Fruit fly (Drosophila melanogaster) whole organism: ENCODE measurements around the gene Blos2.

Experiments used
- CG8478 ChIP-seq: fragments of >200 bp; optimal IDR thresholded peaks from 2 replicates; lab custom pipeline; 2018; ENCODE audit warnings: inconsistent platforms
- Dll ChIP-seq: fragments of >200 bp; optimal IDR thresholded peaks from 2 replicates; lab custom pipeline; 2017
- EcR ChIP-seq, 2 experiments: fragments of >200 bp; optimal IDR thresholded peaks; 2 replicates each; lab custom pipeline; 2017; ENCODE audit warnings: missing biosample characterization in 2 of 2, missing genetic modification characterization in 2 of 2, missing genetic modification reagents in 2 of 2
- pan ChIP-seq: fragments of >200 bp; optimal IDR thresholded peaks from 2 replicates; lab custom pipeline; 2017
- psq ChIP-seq: fragments of >200 bp; optimal IDR thresholded peaks from 2 replicates; lab custom pipeline; 2017
- usp ChIP-seq: fragments of >200 bp; optimal IDR thresholded peaks from 2 replicates; lab custom pipeline; 2017; ENCODE audit warnings: missing biosample characterization, missing genetic modification characterization, mixed read lengths

Gene Blos2

dm6 chr3L:11094279-11094678, 32.9 kb downstream of the Blos2 start:
- no peak for TF ChIP-seq CG8478 (lab: Kevin White, UChicago)
- TF ChIP-seq psq (lab: Kevin White, UChicago), result no peak
- TF ChIP-seq EcR (GFP tag; optimal IDR thresholded peaks at IDR 0.05; lab: Kevin White, UChicago), result no peak
- no peak for TF ChIP-seq Dll (lab: Kevin White, UChicago)
- no peak for TF ChIP-seq usp (GFP tag; lab: Kevin White, UChicago)

dm6 chr3L:11096195-11096908, 35.0 kb downstream of the Blos2 start, which contains the start of the genes CG46439, Iyd and CG33947:
CG46439 (minus strand) TSS chr3L:11096245.
Iyd (minus strand) TSS chr3L:11096245.
CG33947 (plus strand) TSS chr3L:11096496.
- TF ChIP-seq EcR (GFP tag; optimal IDR thresholded peaks at IDR 0.05; lab: Kevin White, UChicago), result no peak
- TF ChIP-seq psq (lab: Kevin White, UChicago), result no peak
- TF ChIP-seq CG8478 (lab: Kevin White, UChicago), result no peak
- no peak for TF ChIP-seq Dll (lab: Kevin White, UChicago)
- TF ChIP-seq usp (GFP tag; lab: Kevin White, UChicago), result no peak
- no peak for TF ChIP-seq pan (lab: Kevin White, UChicago)

dm6 chr3L:11097982-11098663, 36.8 kb downstream of the Blos2 start, which contains the start of the genes Irbp18 and APP-BP1:
Irbp18 (minus strand) TSS chr3L:11098186.
APP-BP1 (plus strand) TSS chr3L:11098412.
- TF ChIP-seq Dll (lab: Kevin White, UChicago) (no peak), usp (GFP tag; lab: Kevin White, UChicago) (no peak)

dm6 chr3L:11101598-11101997, 40.2 kb downstream of the Blos2 start, which contains the start of gene Elo68beta:
Elo68beta (minus strand) TSS chr3L:11101698.
- TF ChIP-seq EcR (GFP tag; optimal IDR thresholded peaks at IDR 0.05; lab: Kevin White, UChicago) (no peak), psq (lab: Kevin White, UChicago) (no peak), Dll (lab: Kevin White, UChicago) (no peak), pan (lab: Kevin White, UChicago) (no peak), usp (GFP tag; lab: Kevin White, UChicago) (no peak), CG8478 (lab: Kevin White, UChicago) (no peak)

dm6 chr3L:11102930-11103329, 41.6 kb downstream of the Blos2 start, which contains the start of gene Elo68alpha:
Elo68alpha (minus strand) TSS chr3L:11103030.
- TF ChIP-seq psq (lab: Kevin White, UChicago), result no peak
- TF ChIP-seq EcR (GFP tag; optimal IDR thresholded peaks at IDR 0.05; lab: Kevin White, UChicago), result no peak
- TF ChIP-seq pan (lab: Kevin White, UChicago), result no peak
- TF ChIP-seq CG8478 (lab: Kevin White, UChicago), result no peak
- no peak for TF ChIP-seq usp (GFP tag; lab: Kevin White, UChicago)
- TF ChIP-seq Dll (lab: Kevin White, UChicago), result no peak

dm6 chr3L:11103773-11104172, 42.4 kb downstream of the Blos2 start, which contains the start of gene CG32071:
CG32071 (minus strand) TSS chr3L:11103873.
- no peak for TF ChIP-seq usp (GFP tag; lab: Kevin White, UChicago)
- TF ChIP-seq EcR (GFP tag; optimal IDR thresholded peaks at IDR 0.05; lab: Kevin White, UChicago), result no peak
- TF ChIP-seq CG8478 (lab: Kevin White, UChicago), result no peak
- TF ChIP-seq pan (lab: Kevin White, UChicago), result no peak
- TF ChIP-seq Dll (lab: Kevin White, UChicago), result no peak
- TF ChIP-seq psq (lab: Kevin White, UChicago), result no peak

dm6 chr3L:11107432-11107831, 46.1 kb downstream of the Blos2 start, which contains the start of gene CG32073:
CG32073 (minus strand) TSS chr3L:11107582.
- no peak for TF ChIP-seq usp (GFP tag; lab: Kevin White, UChicago)
- no peak for TF ChIP-seq pan (lab: Kevin White, UChicago)
- no peak for TF ChIP-seq CG8478 (lab: Kevin White, UChicago)
- no peak for TF ChIP-seq psq (lab: Kevin White, UChicago)
- no peak for TF ChIP-seq Dll (lab: Kevin White, UChicago)
- no peak for TF ChIP-seq EcR (GFP tag; optimal IDR thresholded peaks at IDR 0.05; lab: Kevin White, UChicago)

- TF ChIP-seq psq (lab: Kevin White, UChicago), result no peak
- no peak for TF ChIP-seq CG8478 (lab: Kevin White, UChicago)
- TF ChIP-seq pan (lab: Kevin White, UChicago), result no peak
- no peak for TF ChIP-seq usp (GFP tag; lab: Kevin White, UChicago)
- no peak for TF ChIP-seq Dll (lab: Kevin White, UChicago)
- TF ChIP-seq EcR (GFP tag; optimal IDR thresholded peaks at IDR 0.05; lab: Kevin White, UChicago), result no peak
These were observed 46.6 kb downstream of the Blos2 start, which contains the start of gene CG12522 for dm6 chr3L:11107935-11108334. CG12522 (plus strand) TSS chr3L:11108235.

dm6 chr3L:11109454-11109853, 48.1 kb downstream of the Blos2 start, which contains the start of the genes CG34012 and emei:
CG34012 (minus strand) TSS chr3L:11109505.
emei (plus strand) TSS chr3L:11109690.
- TF ChIP-seq Dll (lab: Kevin White, UChicago) (no peak), psq (lab: Kevin White, UChicago) (no peak), pan (lab: Kevin White, UChicago) (no peak), usp (GFP tag; lab: Kevin White, UChicago) (no peak), CG8478 (lab: Kevin White, UChicago) (no peak), EcR (GFP tag; optimal IDR thresholded peaks at IDR 0.05; lab: Kevin White, UChicago) (no peak)
